Worm (Caenorhabditis elegans) whole organism, L4 larva: ENCODE measurements around the gene cpg-19.

Experiments used
- ZK546.5 ChIP-seq, 2 experiments: sonication (generic microtip); optimal IDR thresholded peaks; 2 replicates each; lab custom pipeline; 2017; ENCODE audit warnings: missing biosample characterization in 2 of 2, missing genetic modification characterization in 2 of 2
- lin-39 ChIP-seq: fragments of 150-350 bp; optimal IDR thresholded peaks from 2 replicates; lab custom pipeline; 2014; ENCODE audit warnings: missing biosample characterization, missing genetic modification reagents, missing genetic modification characterization
- lir-3 ChIP-seq: sonication (generic microtip); optimal IDR thresholded peaks from 2 replicates; lab custom pipeline; 2016; ENCODE audit warnings: mild to moderate bottlenecking, missing genetic modification characterization, missing compliant biosample characterization
- nhr-237 ChIP-seq: sonication (generic microtip); optimal IDR thresholded peaks from 2 replicates; lab custom pipeline; 2017; ENCODE audit warnings: missing biosample characterization, missing genetic modification characterization
- nhr-6 ChIP-seq: fragments of 150-350 bp; optimal IDR thresholded peaks from 2 replicates; lab custom pipeline; 2014; ENCODE audit warnings: missing biosample characterization, missing genetic modification characterization
- nhr-76 ChIP-seq: fragments of 150-350 bp; optimal IDR thresholded peaks from 2 replicates; lab custom pipeline; 2014; ENCODE audit warnings: missing biosample characterization, missing genetic modification characterization
- saeg-2 ChIP-seq: fragments of 200-800 bp; sonication (Bioruptor generic); IDR thresholded peaks from 2 replicates; pipeline ENCODE4 v1.3.6; 2022; ENCODE audit warnings: missing genetic modification reagents, missing genetic modification characterization, missing compliant biosample characterization
- skn-1 ChIP-seq: fragments of 150-350 bp; optimal IDR thresholded peaks from 2 replicates; lab custom pipeline; 2014; ENCODE audit warnings: missing biosample characterization, missing genetic modification characterization
- tra-1 ChIP-seq: fragments of 200-800 bp; sonication (Bioruptor generic); IDR thresholded peaks from 2 replicates; pipeline ENCODE4 v1.3.6; 2022; ENCODE audit warnings: missing genetic modification reagents, missing genetic modification characterization, missing compliant biosample characterization
- unc-62 ChIP-seq, 3 experiments: fragments of 150-350 bp in 1 of 3; sonication (generic microtip); optimal IDR thresholded peaks in 2 of 3; peaks in 1 of 3; 1 replicate in 1 of 3; 2 replicates in 2 of 3; lab custom pipeline; 2014 to 2017; ENCODE audit warnings: missing biosample characterization in 3 of 3, missing genetic modification characterization in 3 of 3, missing genetic modification reagents in 3 of 3, missing genotype in 1 of 3

DNA sequence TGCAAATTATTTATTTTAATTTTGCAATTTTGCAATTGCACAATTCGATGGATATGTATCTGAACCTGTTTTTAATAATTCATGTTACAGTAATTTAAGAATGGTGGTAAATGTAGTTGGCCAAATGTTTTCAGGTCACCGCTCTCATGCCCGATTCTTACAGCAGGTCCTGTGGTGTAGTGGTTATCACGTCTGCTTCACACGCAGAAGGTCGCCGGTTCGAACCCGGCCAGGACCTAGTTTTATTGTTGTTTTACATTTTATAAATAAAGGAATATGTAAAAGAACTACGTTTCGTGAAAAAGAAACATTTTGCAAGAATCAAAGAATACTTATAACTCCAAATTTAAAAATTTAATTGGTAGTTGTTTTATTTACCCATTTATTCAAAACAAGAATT, 31.4 kb upstream of the cpg-19 start:
- TF ChIP-seq unc-62 (GFP tag; optimal IDR thresholded peaks at IDR 0.05 in 1 of 2; lab: Kevin White, UChicago) (no peak), unc-62 (tag; optimal IDR thresholded peaks at IDR 0.05; lab: Kevin White, UChicago) (no peak), nhr-6 (tag; lab: Kevin White, UChicago) (no peak), saeg-2 (GFP tag; lab: Robert Waterston, UW) (no peak), lir-3 (tag; lab: Kevin White, UChicago) (no peak), lin-39 (no peak), skn-1 (no peak), nhr-237 (tag; lab: Kevin White, UChicago) (no peak), tra-1 (GFP tag; lab: Robert Waterston, UW) (peak; percentile 69; the same call in 1 of the 2 replicates), nhr-76 (tag; lab: Kevin White, UChicago) (no peak), ZK546.5 (tag; optimal IDR thresholded peaks at IDR 0.05; lab: Kevin White, UChicago) (no peak)
